Fruit fly (Drosophila melanogaster): ENCODE results near the gene hoe1.

The hoe1 gene

dm6 chr2L:4907986-4908385 is 24.2 kb downstream of the hoe1 start (continued):
- peak; percentile 60 for TF ChIP-seq lmd (GFP tag; IDR thresholded peaks at IDR 0.05)
- TF ChIP-seq CG12942 (GFP tag; optimal IDR thresholded peaks at IDR 0.05), result peak; percentile 54
- peak; percentile 24 for TF ChIP-seq psq (GFP tag; optimal IDR thresholded peaks at IDR 0.05)
- TF ChIP-seq Lhr (GFP tag; optimal IDR thresholded peaks at IDR 0.05), result peak; percentile 11
- TF ChIP-seq trem (tag; optimal IDR thresholded peaks at IDR 0.05), result peak; percentile 7
- TF ChIP-seq CG12104 (GFP tag; optimal IDR thresholded peaks at IDR 0.05), result peak; percentile 64
- TF ChIP-seq sc (optimal IDR thresholded peaks at IDR 0.05), result no peak
- peak; percentile 48 for TF ChIP-seq sc (GFP tag; optimal IDR thresholded peaks at IDR 0.05)
- peak; percentile 41 for TF ChIP-seq pum (GFP tag; optimal IDR thresholded peaks at IDR 0.05)
- peak; percentile 74 for TF ChIP-seq CG4424 (GFP tag; optimal IDR thresholded peaks at IDR 0.05)
- TF ChIP-seq CG10274 (GFP tag; optimal IDR thresholded peaks at IDR 0.05), result peak; percentile 18
- TF ChIP-seq CG11560 (tag; IDR thresholded peaks at IDR 0.05), result no peak
- TF ChIP-seq Six4 (GFP tag; optimal IDR thresholded peaks at IDR 0.05), result peak; percentile 50
- TF ChIP-seq CG12236 (GFP tag; optimal IDR thresholded peaks at IDR 0.05), result no peak
- peak; percentile 69 for TF ChIP-seq CG30403 (GFP tag; optimal IDR thresholded peaks at IDR 0.05)
- TF ChIP-seq CG10267 (tag; optimal IDR thresholded peaks at IDR 0.05), result peak; percentile 63
- no peak for TF ChIP-seq ro (GFP tag; IDR thresholded peaks at IDR 0.05)
- TF ChIP-seq Optix (GFP tag; IDR thresholded peaks at IDR 0.05), result peak; percentile 54; the same call in 2 of the 3 replicates
- TF ChIP-seq CG13624 (GFP tag; optimal IDR thresholded peaks at IDR 0.05), result no peak
- TF ChIP-seq br (optimal IDR thresholded peaks at IDR 0.05), result no peak
- peak; percentile 75 for TF ChIP-seq CG3407 (GFP tag; optimal IDR thresholded peaks at IDR 0.05)
- TF ChIP-seq CG32772 (GFP tag; IDR thresholded peaks at IDR 0.05), result peak; percentile 67
- TF ChIP-seq Bgb (GFP tag; IDR thresholded peaks at IDR 0.05; ENCODE audit: partially characterized antibody), result no peak
- no peak for TF ChIP-seq yki (optimal IDR thresholded peaks at IDR 0.05)
- TF ChIP-seq CG9727 (GFP tag; optimal IDR thresholded peaks at IDR 0.05), result peak; percentile 35
- TF ChIP-seq CG2120 (GFP tag; optimal IDR thresholded peaks at IDR 0.05), result no peak
- TF ChIP-seq CG11723 (GFP tag; optimal IDR thresholded peaks at IDR 0.05), result peak; percentile 50
- TF ChIP-seq kay (GFP tag; optimal IDR thresholded peaks at IDR 0.05), result no peak
- TF ChIP-seq run (tag; optimal IDR thresholded peaks at IDR 0.05), result peak; percentile 76
- TF ChIP-seq CG4282 (GFP tag; optimal IDR thresholded peaks at IDR 0.05), result no peak
- TF ChIP-seq dpn (GFP tag; optimal IDR thresholded peaks at IDR 0.05), result peak in 1 of 2 experiments; percentile 56
- TF ChIP-seq gt (GFP tag; IDR thresholded peaks at IDR 0.05), result no peak
- TF ChIP-seq dysf (GFP tag; IDR thresholded peaks at IDR 0.05), result peak; percentile 69
- peak; percentile 87 for TF ChIP-seq Sox100B (GFP tag; optimal IDR thresholded peaks at IDR 0.05)
- TF ChIP-seq cato (GFP tag; optimal IDR thresholded peaks at IDR 0.05; ENCODE audit: borderline replicate concordance), result peak; percentile 35
- no peak for TF ChIP-seq CG4360 (GFP tag; IDR thresholded peaks at IDR 0.05)
- no peak for TF ChIP-seq CG31365 (tag; optimal IDR thresholded peaks at IDR 0.05)
- TF ChIP-seq Atf6 (GFP tag; IDR thresholded peaks at IDR 0.05), result peak; percentile 57; the same call in 1 of the 2 replicates
- TF ChIP-seq kni (GFP tag; optimal IDR thresholded peaks at IDR 0.05), result no peak
- TF ChIP-seq ase (GFP tag; IDR thresholded peaks at IDR 0.05), result peak; percentile 75; the same call in 2 of the 3 replicates
- no peak for TF ChIP-seq gro (GFP tag; optimal IDR thresholded peaks at IDR 0.05)
- TF ChIP-seq Kr (GFP tag; optimal IDR thresholded peaks at IDR 0.05), result no peak
- TF ChIP-seq CG7928 (GFP tag; optimal IDR thresholded peaks at IDR 0.05), result no peak
- TF ChIP-seq en (GFP tag; optimal IDR thresholded peaks at IDR 0.05), result no peak
- TF ChIP-seq CG1603 (tag; optimal IDR thresholded peaks at IDR 0.05), result peak; percentile 21
- TF ChIP-seq CG9797 (GFP tag; optimal IDR thresholded peaks at IDR 0.05), result no peak
- no peak for TF ChIP-seq knrl (GFP tag; IDR thresholded peaks at IDR 0.05; ENCODE audit: partially characterized antibody)
- TF ChIP-seq zfh1 (GFP tag; IDR thresholded peaks at IDR 0.05), result peak; percentile 67
- TF ChIP-seq cg (GFP tag; optimal IDR thresholded peaks at IDR 0.05), result no peak
- peak; percentile 76 for TF ChIP-seq Ptx1 (GFP tag; IDR thresholded peaks at IDR 0.05)
- no peak for TF ChIP-seq Atf3 (GFP tag; optimal IDR thresholded peaks at IDR 0.05)
- no peak for TF ChIP-seq Mrtf (GFP tag; IDR thresholded peaks at IDR 0.05)
- TF ChIP-seq CG6689 (GFP tag; IDR thresholded peaks at IDR 0.05), result peak; percentile 64

Data from whole organism, embryonic.